Worm (Caenorhabditis elegans): Measurements from ENCODE around the gene let-2.
A peak's percentile ranks its signal among the peaks of the same experiment; 100 is the strongest.

let-2 gene

ce11 chrX:16389973-16390372 lies 833 bp upstream of the let-2 start:
- TF ChIP-seq nhr-19 (GFP tag; conservative IDR thresholded peaks at IDR 0.05) (peak; percentile 54), nhr-71 (tag; optimal IDR thresholded peaks at IDR 0.05) (peak; percentile 66), unc-130 (tag; optimal IDR thresholded peaks at IDR 0.05) (no peak), C34B4.2 (tag; optimal IDR thresholded peaks at IDR 0.05) (no peak), aha-1 (tag; optimal IDR thresholded peaks at IDR 0.05) (no peak), lin-14 (GFP tag; optimal IDR thresholded peaks at IDR 0.05) (peak; percentile 43), C16A3.4 (tag; optimal IDR thresholded peaks at IDR 0.05) (no peak), lsy-2 (tag; optimal IDR thresholded peaks at IDR 0.05) (no peak), dsc-1 (tag; optimal IDR thresholded peaks at IDR 0.05) (peak; percentile 74), egl-13 (tag; optimal IDR thresholded peaks at IDR 0.05) (no peak), rnt-1 (tag; optimal IDR thresholded peaks at IDR 0.05) (peak; percentile 56), mab-9 (GFP tag; IDR thresholded peaks at IDR 0.05) (no peak), zag-1 (tag; optimal IDR thresholded peaks at IDR 0.05) (no peak), unc-98 (GFP tag; IDR thresholded peaks at IDR 0.05) (no peak), skn-1 (tag; optimal IDR thresholded peaks at IDR 0.05) (no peak), isw-1 (GFP tag; IDR thresholded peaks at IDR 0.05) (no peak), sptf-1 (tag; optimal IDR thresholded peaks at IDR 0.05) (no peak), nhr-28 (tag; optimal IDR thresholded peaks at IDR 0.05) (no peak), fkh-4 (tag; optimal IDR thresholded peaks at IDR 0.05; ENCODE audit: borderline replicate concordance) (peak; percentile 2)

ce11 chrX:16388362-16388761 lies 778 bp downstream of the let-2 start:
- TF ChIP-seq lin-14 (GFP tag; optimal IDR thresholded peaks at IDR 0.05) (peak; percentile 15), C16A3.4 (tag; optimal IDR thresholded peaks at IDR 0.05) (no peak), grh-1 (GFP tag; IDR thresholded peaks at IDR 0.05) (no peak), efl-1 (optimal IDR thresholded peaks at IDR 0.05) (no peak), efl-1 (GFP tag; optimal IDR thresholded peaks at IDR 0.05 in 1 of 2) (peak in 1 of 2 experiments; percentile 13), rnt-1 (tag; optimal IDR thresholded peaks at IDR 0.05) (peak; percentile 55), ceh-63 (GFP tag; optimal IDR thresholded peaks at IDR 0.05) (no peak), nhr-71 (tag; optimal IDR thresholded peaks at IDR 0.05) (peak; percentile 39), ztf-4 (tag; optimal IDR thresholded peaks at IDR 0.05) (no peak), ets-5 (GFP tag; IDR thresholded peaks at IDR 0.05) (no peak)

- no peak for TF ChIP-seq mab-9 (GFP tag; IDR thresholded peaks at IDR 0.05)
- TF ChIP-seq lin-15B (tag; optimal IDR thresholded peaks at IDR 0.05): no peak
- TF ChIP-seq nhr-28 (tag; optimal IDR thresholded peaks at IDR 0.05): no peak
- TF ChIP-seq nhr-19 (GFP tag; conservative IDR thresholded peaks at IDR 0.05): peak; percentile 1; the same call in 1 of the 2 replicates
- no peak for TF ChIP-seq lir-3 (tag; optimal IDR thresholded peaks at IDR 0.05; ENCODE audit: poor library complexity)
- no peak for TF ChIP-seq tbx-2 (tag; optimal IDR thresholded peaks at IDR 0.05)
- TF ChIP-seq nhr-71 (tag; optimal IDR thresholded peaks at IDR 0.05): no peak
- no peak for TF ChIP-seq fkh-10 (GFP tag; optimal IDR thresholded peaks at IDR 0.05)
- TF ChIP-seq rnt-1 (tag; optimal IDR thresholded peaks at IDR 0.05): peak; percentile 44
- no peak for TF ChIP-seq egl-13 (tag; optimal IDR thresholded peaks at IDR 0.05)
- no peak for TF ChIP-seq nhr-47 (tag; optimal IDR thresholded peaks at IDR 0.05)
- TF ChIP-seq sup-37 (GFP tag; optimal IDR thresholded peaks at IDR 0.05): no peak
- no peak for TF ChIP-seq C16A3.4 (tag; optimal IDR thresholded peaks at IDR 0.05)
Observed at ce11 chrX:16387690-16388361, 1.3 kb downstream of the let-2 start.

ce11 chrX:16387206-16387605 lies 1.9 kb downstream of the let-2 start:
- TF ChIP-seq lin-13 (GFP tag; optimal IDR thresholded peaks at IDR 0.05) (no peak), skn-1 (tag; optimal IDR thresholded peaks at IDR 0.05) (no peak), fos-1 (tag; optimal IDR thresholded peaks at IDR 0.05) (no peak), C34B4.2 (tag; optimal IDR thresholded peaks at IDR 0.05) (no peak), nhr-47 (tag; optimal IDR thresholded peaks at IDR 0.05) (no peak), ets-5 (GFP tag; IDR thresholded peaks at IDR 0.05) (no peak), blmp-1 (tag; optimal IDR thresholded peaks at IDR 0.05) (no peak), mef-2 (tag; optimal IDR thresholded peaks at IDR 0.05) (no peak), hlh-4 (tag; optimal IDR thresholded peaks at IDR 0.05) (no peak), nhr-90 (tag; optimal IDR thresholded peaks at IDR 0.05; ENCODE audit: poor library complexity) (no peak), lir-3 (tag; optimal IDR thresholded peaks at IDR 0.05; ENCODE audit: poor library complexity) (no peak), nhr-85 (tag) (peak; percentile 20), ztf-4 (tag; optimal IDR thresholded peaks at IDR 0.05) (no peak), fkh-10 (GFP tag; optimal IDR thresholded peaks at IDR 0.05) (no peak), lin-35 (GFP tag; optimal IDR thresholded peaks at IDR 0.05) (no peak), lin-14 (GFP tag; optimal IDR thresholded peaks at IDR 0.05) (peak; percentile 12), egl-27 (tag; optimal IDR thresholded peaks at IDR 0.05) (no peak), nhr-84 (tag; optimal IDR thresholded peaks at IDR 0.05) (no peak), nhr-28 (tag; optimal IDR thresholded peaks at IDR 0.05) (no peak), nhr-71 (tag; optimal IDR thresholded peaks at IDR 0.05) (no peak), isw-1 (GFP tag; IDR thresholded peaks at IDR 0.05) (no peak), pag-3 (tag; optimal IDR thresholded peaks at IDR 0.05; ENCODE audit: borderline replicate concordance, insufficient read depth) (peak; percentile 56), ceh-82 (tag; optimal IDR thresholded peaks at IDR 0.05) (no peak), rnt-1 (tag; optimal IDR thresholded peaks at IDR 0.05) (peak; percentile 56)
